Worm (Caenorhabditis elegans) whole organism, mixed stage, embryonic: ENCODE measurements around the gene Y73B3B.1.

Source experiments
- ceh-83 ChIP-seq: fragments of 200-800 bp; sonication (Bioruptor generic); optimal IDR thresholded peaks from 2 replicates; lab custom pipeline; 2018; ENCODE audit warnings: mild to moderate bottlenecking, missing genetic modification characterization, missing compliant biosample characterization
- flh-1 ChIP-seq: fragments of 200-800 bp; sonication (Bioruptor generic); optimal IDR thresholded peaks from 2 replicates; lab custom pipeline; 2018; ENCODE audit warnings: mild to moderate bottlenecking, missing genetic modification characterization, moderate library complexity, missing compliant biosample characterization
- lsy-2 ChIP-seq: fragments of 150-350 bp; optimal IDR thresholded peaks from 2 replicates; lab custom pipeline; 2014; ENCODE audit warnings: missing biosample characterization, missing genetic modification characterization
- mab-5 ChIP-seq: fragments of 150-350 bp; optimal IDR thresholded peaks from 2 replicates; lab custom pipeline; 2014; ENCODE audit warnings: missing biosample characterization, missing genetic modification characterization
- nhr-12 ChIP-seq: fragments of 150-350 bp; optimal IDR thresholded peaks from 2 replicates; lab custom pipeline; 2014; ENCODE audit warnings: missing biosample characterization, missing genetic modification characterization
- nhr-237 ChIP-seq: fragments of 150-350 bp; optimal IDR thresholded peaks from 2 replicates; lab custom pipeline; 2014; ENCODE audit warnings: missing biosample characterization, missing genetic modification characterization
- nhr-28 ChIP-seq: fragments of 150-350 bp; optimal IDR thresholded peaks from 2 replicates; lab custom pipeline; 2014; ENCODE audit warnings: missing biosample characterization, missing genetic modification characterization
- nhr-76 ChIP-seq: sonication (generic microtip); optimal IDR thresholded peaks from 2 replicates; lab custom pipeline; 2017; ENCODE audit warnings: missing biosample characterization, missing genetic modification characterization
- snpc-4 ChIP-seq: fragments of 150-350 bp; optimal IDR thresholded peaks from 2 replicates; lab custom pipeline; 2014; ENCODE audit warnings: missing biosample characterization, missing genetic modification characterization
- unc-62 ChIP-seq: fragments of 150-350 bp; optimal IDR thresholded peaks from 2 replicates; lab custom pipeline; 2014; ENCODE audit warnings: missing biosample characterization, missing genetic modification reagents, missing genetic modification characterization
- ztf-11 ChIP-seq: fragments of 150-350 bp; optimal IDR thresholded peaks from 2 replicates; lab custom pipeline; 2014; ENCODE audit warnings: missing biosample characterization, missing genetic modification characterization

DNA sequence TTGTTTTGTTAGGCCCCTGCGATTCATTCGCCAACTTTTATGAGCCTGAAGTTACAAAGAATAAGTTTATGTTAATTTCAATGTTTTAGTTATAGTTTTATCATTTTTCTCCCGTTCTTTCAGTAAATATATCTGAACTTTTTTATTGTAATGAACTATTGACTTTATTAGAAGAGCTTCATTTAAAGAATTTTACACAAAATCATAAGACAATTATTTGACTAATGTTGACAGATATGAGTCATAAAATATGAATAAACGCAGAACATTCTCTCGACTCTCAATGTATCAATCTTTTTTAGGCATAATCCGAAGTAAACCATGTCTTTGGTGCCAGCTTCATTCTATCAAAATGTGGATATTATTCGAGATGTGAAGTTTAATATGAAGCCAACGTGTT, 34.0 kb downstream of the Y73B3B.1 start, which contains the start of the genes T08D2.5 and T08D2.4:
- TF ChIP-seq snpc-4 (tag; lab: Kevin White, UChicago) (no peak), lsy-2 (tag; lab: Kevin White, UChicago) (no peak), nhr-237 (tag; lab: Kevin White, UChicago) (no peak), ztf-11 (tag; lab: Kevin White, UChicago) (no peak), nhr-12 (no peak), nhr-28 (tag; lab: Kevin White, UChicago) (no peak), flh-1 (GFP tag; lab: Kevin White, UChicago) (no peak), ceh-83 (GFP tag; lab: Kevin White, UChicago) (no peak), mab-5 (tag; lab: Kevin White, UChicago) (no peak), nhr-76 (tag; lab: Kevin White, UChicago) (no peak), unc-62 (no peak)
